Worm (Caenorhabditis elegans) whole organism, midembryonic: Measurements from ENCODE around the gene ascc-1.

Experiments
- med-1 ChIP-seq: sonication (generic microtip); optimal IDR thresholded peaks from 2 replicates; lab custom pipeline; 2017; ENCODE audit warnings: missing genetic modification characterization, mild to moderate bottlenecking, missing compliant biosample characterization, antibody characterized with exemption, missing genetic modification reagents; ENCODE audit not compliant: insufficient read depth
- ref-1 ChIP-seq: fragments of 200-800 bp; sonication (Bioruptor generic); conservative IDR thresholded peaks from 2 replicates; pipeline ENCODE4 v1.3.6; 2022; ENCODE audit warnings: missing genetic modification reagents, missing genetic modification characterization, missing compliant biosample characterization
- ztf-29 ChIP-seq: fragments of 200-800 bp; sonication (Bioruptor generic); IDR thresholded peaks from 2 replicates; pipeline ENCODE4 v1.3.6; 2022; ENCODE audit warnings: missing genetic modification reagents, missing genetic modification characterization, missing compliant biosample characterization

- TF ChIP-seq med-1 (GFP tag; lab: Kevin White, UChicago) (no peak), ref-1 (GFP tag; lab: Robert Waterston, UW) (no peak), ztf-29 (no peak)
Measured at ce11 chrII:37213-37612, 20.3 kb upstream of the ascc-1 start, which contains the start of gene F23F1.6.
